Worm (Caenorhabditis elegans): Measurements from ENCODE around the gene ran-2.

- TF ChIP-seq nhr-21 (tag; optimal IDR thresholded peaks at IDR 0.05) = no peak
- no peak for TF ChIP-seq nhr-11 (tag; optimal IDR thresholded peaks at IDR 0.05)
- no peak for TF ChIP-seq ztf-11 (tag; optimal IDR thresholded peaks at IDR 0.05)
- TF ChIP-seq nhr-237 (tag; optimal IDR thresholded peaks at IDR 0.05) = no peak
- TF ChIP-seq lin-39 (tag; optimal IDR thresholded peaks at IDR 0.05) = no peak
- no peak for TF ChIP-seq nhr-77 (tag; optimal IDR thresholded peaks at IDR 0.05)
- TF ChIP-seq skn-1 (tag; optimal IDR thresholded peaks at IDR 0.05) = no peak
- TF ChIP-seq gmeb-1 (tag; optimal IDR thresholded peaks at IDR 0.05) = peak; percentile 78
- TF ChIP-seq snpc-4 (tag; optimal IDR thresholded peaks at IDR 0.05) = no peak
Measured at ce11 chrIII:7928549-7929129, 4.7 kb upstream of the ran-2 start, which contains the start of the genes C29E4.13 and npp-15.

Data from whole organism, L2 larva.